Worm (Caenorhabditis elegans) whole organism, late embryonic: ENCODE data around the gene eor-1.

Experiments used
- C08G9.2 ChIP-seq: sonication (generic microtip); optimal IDR thresholded peaks from 2 replicates; lab custom pipeline; 2016; ENCODE audit warnings: mild to moderate bottlenecking, missing genetic modification characterization, moderate library complexity, missing compliant biosample characterization
- F13H6.1 ChIP-seq: sonication (generic microtip); optimal IDR thresholded peaks from 2 replicates; lab custom pipeline; 2016; ENCODE audit warnings: missing genetic modification characterization, missing compliant biosample characterization
- K09A11.1 ChIP-seq: sonication (generic microtip); optimal IDR thresholded peaks from 2 replicates; lab custom pipeline; 2017; ENCODE audit warnings: antibody characterized with exemption, mild to moderate bottlenecking, missing genetic modification characterization, missing compliant biosample characterization; ENCODE audit not compliant: insufficient read depth
- T23F11.4 ChIP-seq: fragments of 200-800 bp; sonication (Bioruptor generic); optimal IDR thresholded peaks from 2 replicates; lab custom pipeline; 2018; ENCODE audit warnings: mild to moderate bottlenecking, missing genetic modification characterization, missing compliant biosample characterization
- ceh-14 ChIP-seq: sonication (generic microtip); optimal IDR thresholded peaks from 2 replicates; lab custom pipeline; 2016; ENCODE audit warnings: missing genotype, missing genetic modification characterization, missing compliant biosample characterization
- ceh-18 ChIP-seq: sonication (generic microtip); optimal IDR thresholded peaks from 2 replicates; lab custom pipeline; 2016; ENCODE audit warnings: missing genetic modification characterization, missing compliant biosample characterization
- ceh-2 ChIP-seq: sonication (generic microtip); optimal IDR thresholded peaks from 2 replicates; lab custom pipeline; 2016; ENCODE audit warnings: missing genotype, missing genetic modification characterization, missing compliant biosample characterization
- ceh-24 ChIP-seq: sonication (generic microtip); optimal IDR thresholded peaks from 2 replicates; lab custom pipeline; 2016; ENCODE audit warnings: mild to moderate bottlenecking, missing genetic modification characterization, missing compliant biosample characterization
- ceh-31 ChIP-seq: sonication (generic microtip); optimal IDR thresholded peaks from 2 replicates; lab custom pipeline; 2016; ENCODE audit warnings: missing genetic modification characterization, missing compliant biosample characterization
- ceh-34 ChIP-seq: sonication (generic microtip); optimal IDR thresholded peaks from 2 replicates; lab custom pipeline; 2016; ENCODE audit warnings: mild to moderate bottlenecking, missing genetic modification characterization, missing compliant biosample characterization
- ceh-45 ChIP-seq: fragments of 200-800 bp; sonication (Bioruptor generic); IDR thresholded peaks from 2 replicates; pipeline ENCODE4 v1.3.6; 2022; ENCODE audit warnings: missing genetic modification reagents, missing genetic modification characterization, missing compliant biosample characterization
- ceh-48 ChIP-seq: sonication (generic microtip); optimal IDR thresholded peaks from 2 replicates; lab custom pipeline; 2016; ENCODE audit warnings: missing genetic modification characterization, inconsistent platforms, missing compliant biosample characterization
- che-1 ChIP-seq: sonication (generic microtip); optimal IDR thresholded peaks from 2 replicates; lab custom pipeline; 2016; ENCODE audit warnings: mild to moderate bottlenecking, missing genetic modification characterization, missing compliant biosample characterization
- dmd-4 ChIP-seq: sonication (generic microtip); optimal IDR thresholded peaks from 2 replicates; lab custom pipeline; 2016; ENCODE audit warnings: borderline replicate concordance, missing genetic modification characterization, missing compliant biosample characterization
- ets-4 ChIP-seq: sonication (generic microtip); optimal IDR thresholded peaks from 2 replicates; lab custom pipeline; 2016; ENCODE audit warnings: missing genetic modification characterization, missing compliant biosample characterization
- eyg-1 ChIP-seq: sonication (generic microtip); optimal IDR thresholded peaks from 2 replicates; lab custom pipeline; 2016; ENCODE audit warnings: missing genotype, missing genetic modification characterization, missing compliant biosample characterization
- fax-1 ChIP-seq: sonication (generic microtip); optimal IDR thresholded peaks from 2 replicates; lab custom pipeline; 2016; ENCODE audit warnings: missing genotype, missing genetic modification characterization, missing compliant biosample characterization
- fkh-10 ChIP-seq: fragments of 150-350 bp; optimal IDR thresholded peaks from 2 replicates; lab custom pipeline; 2014; ENCODE audit warnings: missing biosample characterization, missing genetic modification reagents, missing genetic modification characterization
- fkh-6 ChIP-seq: sonication (generic microtip); optimal IDR thresholded peaks from 2 replicates; lab custom pipeline; 2016; ENCODE audit warnings: missing genetic modification characterization, missing compliant biosample characterization
- gmeb-2 ChIP-seq: sonication (generic microtip); optimal IDR thresholded peaks from 2 replicates; lab custom pipeline; 2016; ENCODE audit warnings: missing genetic modification characterization, inconsistent platforms, missing compliant biosample characterization
- hlh-30 ChIP-seq: sonication (generic microtip); optimal IDR thresholded peaks from 2 replicates; lab custom pipeline; 2017; ENCODE audit warnings: antibody characterized with exemption, missing genetic modification characterization, missing compliant biosample characterization; ENCODE audit not compliant: insufficient read depth
- hlh-6 ChIP-seq: sonication (generic microtip); optimal IDR thresholded peaks from 2 replicates; lab custom pipeline; 2016; ENCODE audit warnings: missing genotype, missing genetic modification characterization, missing compliant biosample characterization
- hlh-8 ChIP-seq: sonication (generic microtip); optimal IDR thresholded peaks from 2 replicates; lab custom pipeline; 2016; ENCODE audit warnings: missing genotype, missing genetic modification characterization, missing compliant biosample characterization
- madf-2 ChIP-seq: sonication (generic microtip); optimal IDR thresholded peaks from 2 replicates; lab custom pipeline; 2017; ENCODE audit warnings: missing genetic modification characterization, missing compliant biosample characterization
- mec-3 ChIP-seq: sonication (generic microtip); optimal IDR thresholded peaks from 2 replicates; lab custom pipeline; 2016; ENCODE audit warnings: borderline replicate concordance, missing genetic modification characterization, missing compliant biosample characterization
- nfya-1 ChIP-seq: sonication (generic microtip); optimal IDR thresholded peaks from 2 replicates; lab custom pipeline; 2017; ENCODE audit warnings: missing genetic modification characterization, mild to moderate bottlenecking, missing compliant biosample characterization, antibody characterized with exemption, moderate library complexity
- pag-3 ChIP-seq: sonication (generic microtip); optimal IDR thresholded peaks from 2 replicates; lab custom pipeline; 2016; ENCODE audit warnings: missing compliant biosample characterization, missing genetic modification characterization, borderline replicate concordance
- pha-4 ChIP-seq: fragments of 150-350 bp; optimal IDR thresholded peaks from 2 replicates; lab custom pipeline; 2018; ENCODE audit warnings: missing biosample characterization, missing genetic modification reagents, missing genetic modification characterization
- pqm-1 ChIP-seq: sonication (generic microtip); optimal IDR thresholded peaks from 2 replicates; lab custom pipeline; 2016; ENCODE audit warnings: missing genetic modification characterization, missing compliant biosample characterization
- pros-1 ChIP-seq: fragments of 150-350 bp; optimal IDR thresholded peaks from 2 replicates; lab custom pipeline; 2014; ENCODE audit warnings: missing biosample characterization, missing genetic modification reagents, missing genetic modification characterization
- ref-2 ChIP-seq: sonication (generic microtip); optimal IDR thresholded peaks from 2 replicates; lab custom pipeline; 2016; ENCODE audit warnings: missing genetic modification characterization, missing compliant biosample characterization
- rnt-1 ChIP-seq: sonication (generic microtip); optimal IDR thresholded peaks from 2 replicates; lab custom pipeline; 2016; ENCODE audit warnings: missing genetic modification characterization, missing compliant biosample characterization
- tbx-7 ChIP-seq: sonication (generic microtip); optimal IDR thresholded peaks from 2 replicates; lab custom pipeline; 2016; ENCODE audit warnings: missing genotype, missing genetic modification characterization, missing compliant biosample characterization
- ttx-3 ChIP-seq: sonication (generic microtip); optimal IDR thresholded peaks from 2 replicates; lab custom pipeline; 2016; ENCODE audit warnings: missing genetic modification reagents, missing genetic modification characterization, missing compliant biosample characterization
- unc-3 ChIP-seq, 2 experiments: fragments of 200-800 bp in 1 of 2; sonication (Bioruptor generic) in 1 of 2; sonication (generic microtip) in 1 of 2; conservative IDR thresholded peaks in 1 of 2; optimal IDR thresholded peaks in 1 of 2; 2 replicates each; pipeline versions ENCODE4 v1.3.6 to Lab custom; 2016 to 2022; ENCODE audit warnings: missing compliant biosample characterization in 2 of 2, missing genetic modification characterization in 2 of 2, missing genetic modification reagents in 1 of 2
- unc-42 ChIP-seq: sonication (generic microtip); optimal IDR thresholded peaks from 2 replicates; lab custom pipeline; 2016; ENCODE audit warnings: missing genotype, missing genetic modification characterization, missing compliant biosample characterization
- unc-86 ChIP-seq: sonication (generic microtip); optimal IDR thresholded peaks from 2 replicates; lab custom pipeline; 2016; ENCODE audit warnings: missing genetic modification characterization, missing compliant biosample characterization
- zip-5 ChIP-seq: sonication (generic microtip); optimal IDR thresholded peaks from 2 replicates; lab custom pipeline; 2016; ENCODE audit warnings: missing genetic modification characterization, missing compliant biosample characterization
- ztf-16 ChIP-seq: sonication (generic microtip); optimal IDR thresholded peaks from 2 replicates; lab custom pipeline; 2017; ENCODE audit warnings: missing genetic modification characterization, missing compliant biosample characterization

The eor-1 gene

ce11 chrIV:4799114-4799513 is at the start of gene eor-1:
eor-1 (minus strand) TSS chrIV:4799178.
- peak; percentile 9 for TF ChIP-seq ceh-34 (tag; lab: Kevin White, UChicago)
- no peak for TF ChIP-seq hlh-8 (tag; lab: Kevin White, UChicago)
- no peak for TF ChIP-seq ets-4 (tag; lab: Kevin White, UChicago)
- TF ChIP-seq mec-3, result no peak
- no peak for TF ChIP-seq rnt-1
- peak; percentile 45 for TF ChIP-seq nfya-1 (tag; lab: Kevin White, UChicago)
- TF ChIP-seq pros-1 (tag; lab: Kevin White, UChicago), result no peak
- TF ChIP-seq pqm-1 (tag; lab: Kevin White, UChicago), result no peak
- TF ChIP-seq gmeb-2 (tag; lab: Kevin White, UChicago), result no peak
- no peak for TF ChIP-seq dmd-4
- peak; percentile 93 for TF ChIP-seq ceh-48 (tag; lab: Kevin White, UChicago)
- TF ChIP-seq madf-2 (tag; lab: Kevin White, UChicago), result no peak
- TF ChIP-seq pag-3 (tag; lab: Kevin White, UChicago), result no peak
- no peak for TF ChIP-seq fkh-6 (tag; lab: Kevin White, UChicago)
- TF ChIP-seq zip-5 (tag; lab: Kevin White, UChicago), result no peak
- TF ChIP-seq fkh-10, result no peak
- TF ChIP-seq ref-2 (tag; lab: Kevin White, UChicago), result no peak
- TF ChIP-seq unc-42, result peak; percentile 26
- no peak for TF ChIP-seq che-1 (tag; lab: Kevin White, UChicago)
- no peak for TF ChIP-seq ttx-3 (tag; lab: Kevin White, UChicago)
- peak; percentile 39 for TF ChIP-seq ceh-31 (tag; lab: Kevin White, UChicago)
- TF ChIP-seq ztf-16 (tag; lab: Kevin White, UChicago), result no peak
- TF ChIP-seq unc-86 (tag; lab: Kevin White, UChicago), result no peak
- TF ChIP-seq ceh-14 (tag; lab: Kevin White, UChicago), result no peak
- TF ChIP-seq hlh-6 (tag; lab: Kevin White, UChicago), result no peak

ce11 chrIV:4846793-4847192 is 47.8 kb upstream of the eor-1 start, which contains the start of gene tat-2:
tat-2 (minus strand) TSS chrIV:4846893.
- no peak for TF ChIP-seq tbx-7 (tag; lab: Kevin White, UChicago)
- TF ChIP-seq ztf-16 (tag; lab: Kevin White, UChicago), result no peak
- TF ChIP-seq gmeb-2 (tag; lab: Kevin White, UChicago), result no peak
- no peak for TF ChIP-seq hlh-30 (tag; lab: Kevin White, UChicago)

- TF ChIP-seq fax-1, result no peak
- TF ChIP-seq ceh-24 (tag; lab: Kevin White, UChicago), result no peak
- TF ChIP-seq C08G9.2 (tag; lab: Kevin White, UChicago), result no peak
- no peak for TF ChIP-seq ceh-34 (tag; lab: Kevin White, UChicago)
- TF ChIP-seq eyg-1 (tag; lab: Kevin White, UChicago), result no peak
- no peak for TF ChIP-seq mec-3
- no peak for TF ChIP-seq F13H6.1 (tag; lab: Kevin White, UChicago)
- TF ChIP-seq rnt-1, result no peak
- TF ChIP-seq T23F11.4, result no peak
- TF ChIP-seq hlh-8 (tag; lab: Kevin White, UChicago), result no peak
- no peak for TF ChIP-seq K09A11.1 (tag; lab: Kevin White, UChicago)
- no peak for TF ChIP-seq hlh-30 (tag; lab: Kevin White, UChicago)
- TF ChIP-seq unc-3 (GFP tag; conservative IDR thresholded peaks at IDR 0.05; lab: Robert Waterston, UW), result no peak
- no peak for TF ChIP-seq unc-3 (tag; optimal IDR thresholded peaks at IDR 0.05; lab: Kevin White, UChicago)
- no peak for TF ChIP-seq ceh-45 (GFP tag; lab: Robert Waterston, UW)
- no peak for TF ChIP-seq ceh-2 (tag; lab: Kevin White, UChicago)
- no peak for TF ChIP-seq pha-4 (tag; lab: Kevin White, UChicago)
- TF ChIP-seq ceh-18 (tag; lab: Kevin White, UChicago), result no peak
Observed at ce11 chrIV:4842030-4842429, 43.1 kb upstream of the eor-1 start.
